Worm (Caenorhabditis elegans): Measurements from ENCODE around the gene gap-2.

gap-2 gene

ce11 chrX:9540464-9540863 lies 68.2 kb downstream of the gap-2 start:
- no peak for TF ChIP-seq nhr-111 (GFP tag; optimal IDR thresholded peaks at IDR 0.05)
- TF ChIP-seq zip-11 (GFP tag; IDR thresholded peaks at IDR 0.05): no peak
- TF ChIP-seq mes-2 (tag; optimal IDR thresholded peaks at IDR 0.05; ENCODE audit: poor library complexity, severe bottlenecking): peak; percentile 53
- no peak for TF ChIP-seq F49E8.2 (tag; optimal IDR thresholded peaks at IDR 0.05; ENCODE audit: borderline replicate concordance)
- peak; percentile 57 for TF ChIP-seq mep-1 (tag; optimal IDR thresholded peaks at IDR 0.05)
- no peak for TF ChIP-seq zip-2 (tag; optimal IDR thresholded peaks at IDR 0.05)
- TF ChIP-seq lin-1 (GFP tag; IDR thresholded peaks at IDR 0.05): no peak
- no peak for TF ChIP-seq ceh-28 (tag; optimal IDR thresholded peaks at IDR 0.05)
- TF ChIP-seq D1046.2 (GFP tag; IDR thresholded peaks at IDR 0.05): no peak
- no peak for TF ChIP-seq zag-1 (tag; optimal IDR thresholded peaks at IDR 0.05)
- TF ChIP-seq hif-1 (tag; optimal IDR thresholded peaks at IDR 0.05): peak in 1 of 2 experiments; percentile 22
- no peak for TF ChIP-seq ceh-82 (tag; optimal IDR thresholded peaks at IDR 0.05)
- TF ChIP-seq duxl-1 (tag; optimal IDR thresholded peaks at IDR 0.05; ENCODE audit: poor library complexity): no peak
- TF ChIP-seq skn-1 (tag; optimal IDR thresholded peaks at IDR 0.05): no peak
- no peak for TF ChIP-seq F37D6.2 (tag; optimal IDR thresholded peaks at IDR 0.05)
- no peak for TF ChIP-seq ceh-62 (tag; optimal IDR thresholded peaks at IDR 0.05)
- TF ChIP-seq sdz-12 (GFP tag; optimal IDR thresholded peaks at IDR 0.05): no peak
- peak; percentile 86 for TF ChIP-seq nhr-28 (tag; optimal IDR thresholded peaks at IDR 0.05)
- no peak for TF ChIP-seq madf-5 (GFP tag; IDR thresholded peaks at IDR 0.05)
- no peak for TF ChIP-seq fos-1 (tag; optimal IDR thresholded peaks at IDR 0.05)
- TF ChIP-seq ztf-7 (tag; optimal IDR thresholded peaks at IDR 0.05): no peak
- no peak for TF ChIP-seq nhr-11 (tag; optimal IDR thresholded peaks at IDR 0.05)
- no peak for TF ChIP-seq F10B5.3 (tag; optimal IDR thresholded peaks at IDR 0.05)
- no peak for TF ChIP-seq dpl-1 (GFP tag; optimal IDR thresholded peaks at IDR 0.05)
- no peak for TF ChIP-seq spr-3 (GFP tag; optimal IDR thresholded peaks at IDR 0.05)
- TF ChIP-seq nhr-25 (tag; optimal IDR thresholded peaks at IDR 0.05; ENCODE audit: borderline replicate concordance, insufficient read depth): no peak
- no peak for TF ChIP-seq nhr-237 (tag; optimal IDR thresholded peaks at IDR 0.05)
- TF ChIP-seq snpc-4 (tag; optimal IDR thresholded peaks at IDR 0.05): no peak
- TF ChIP-seq lim-7 (GFP tag; IDR thresholded peaks at IDR 0.05): no peak
- no peak for TF ChIP-seq ceh-44 (GFP tag; IDR thresholded peaks at IDR 0.05)
- TF ChIP-seq cey-2 (tag; optimal IDR thresholded peaks at IDR 0.05; ENCODE audit: borderline replicate concordance, insufficient read depth): no peak
- peak; percentile 89 for TF ChIP-seq hlh-30 (tag; optimal IDR thresholded peaks at IDR 0.05; ENCODE audit: insufficient read depth)
- peak in 1 of 2 experiments; percentile 39 for TF ChIP-seq lsy-2 (tag; optimal IDR thresholded peaks at IDR 0.05)
- no peak for TF ChIP-seq nhr-10 (tag; optimal IDR thresholded peaks at IDR 0.05)
- peak; percentile 76 for TF ChIP-seq pqm-1 (tag; optimal IDR thresholded peaks at IDR 0.05)
- TF ChIP-seq egl-43 (GFP tag; IDR thresholded peaks at IDR 0.05): no peak
- no peak for TF ChIP-seq set-16 (GFP tag; IDR thresholded peaks at IDR 0.05)
- no peak for TF ChIP-seq vab-7 (GFP tag; IDR thresholded peaks at IDR 0.05)
- TF ChIP-seq nhr-41 (GFP tag; IDR thresholded peaks at IDR 0.05): peak; percentile 24; the same call in 1 of the 2 replicates
- no peak for TF ChIP-seq daf-12 (tag; optimal IDR thresholded peaks at IDR 0.05)
- TF ChIP-seq nhr-76 (tag; optimal IDR thresholded peaks at IDR 0.05): no peak
- TF ChIP-seq Y75B8A.6 (GFP tag; IDR thresholded peaks at IDR 0.05): no peak
- TF ChIP-seq snpc-1.2 (GFP tag; IDR thresholded peaks at IDR 0.05): no peak
- TF ChIP-seq rbr-2 (tag; optimal IDR thresholded peaks at IDR 0.05): no peak
- no peak for TF ChIP-seq Y5F2A.4 (GFP tag; optimal IDR thresholded peaks at IDR 0.05)
- no peak for TF ChIP-seq ceh-20 (GFP tag; IDR thresholded peaks at IDR 0.05)
- no peak for TF ChIP-seq fkh-10 (GFP tag; optimal IDR thresholded peaks at IDR 0.05)
- peak; percentile 69 for TF ChIP-seq tra-1 (GFP tag; IDR thresholded peaks at IDR 0.05)
- no peak for TF ChIP-seq Y105C5A.15 (GFP tag; IDR thresholded peaks at IDR 0.05)
- no peak for TF ChIP-seq ama-1 (optimal IDR thresholded peaks at IDR 0.05)
- TF ChIP-seq php-3 (GFP tag; IDR thresholded peaks at IDR 0.05): peak; percentile 60; the same call in 1 of the 2 replicates
- no peak for TF ChIP-seq F44E2.7 (GFP tag; IDR thresholded peaks at IDR 0.05)
